Worm (Caenorhabditis elegans) whole organism, young adult: ENCODE results near the gene T19C3.3.

Source experiments
- B0019.2 ChIP-seq: fragments of 200-800 bp; sonication (Bioruptor generic); conservative IDR thresholded peaks from 2 replicates; pipeline ENCODE4 v1.3.6; 2022; ENCODE audit warnings: missing genetic modification reagents, missing genetic modification characterization, missing compliant biosample characterization
- B0261.1 ChIP-seq: sonication (generic microtip); optimal IDR thresholded peaks from 2 replicates; lab custom pipeline; 2016; ENCODE audit warnings: mild to moderate bottlenecking, missing genetic modification characterization, moderate library complexity, missing compliant biosample characterization
- B0336.3 ChIP-seq: fragments of 200-800 bp; sonication (Bioruptor generic); IDR thresholded peaks from 2 replicates; pipeline ENCODE4 v1.3.6; 2022; ENCODE audit warnings: missing genetic modification characterization, missing compliant biosample characterization
- C06A6.2 ChIP-seq: fragments of 200-800 bp; sonication (Bioruptor generic); conservative IDR thresholded peaks from 2 replicates; pipeline ENCODE4 v1.3.6; 2022; ENCODE audit warnings: missing genetic modification characterization, missing compliant biosample characterization
- D2030.7 ChIP-seq: fragments of 200-800 bp; sonication (Bioruptor generic); IDR thresholded peaks from 2 replicates; pipeline ENCODE4 v1.3.6; 2022; ENCODE audit warnings: missing genetic modification reagents, missing genetic modification characterization, missing compliant biosample characterization
- K12H6.12 ChIP-seq: fragments of 200-800 bp; sonication (Bioruptor generic); optimal IDR thresholded peaks from 2 replicates; lab custom pipeline; 2018; ENCODE audit warnings: mild to moderate bottlenecking, missing genetic modification characterization, missing compliant biosample characterization
- Y79H2A.3 ChIP-seq: fragments of 200-800 bp; sonication (Bioruptor generic); conservative IDR thresholded peaks from 2 replicates; pipeline ENCODE4 v1.3.6; 2022; ENCODE audit warnings: missing genetic modification reagents, missing genetic modification characterization, missing compliant biosample characterization
- aptf-2 ChIP-seq: fragments of 200-800 bp; sonication (Bioruptor generic); conservative IDR thresholded peaks from 2 replicates; pipeline ENCODE4 v1.3.6; 2022; ENCODE audit warnings: missing genetic modification reagents, missing genetic modification characterization, missing compliant biosample characterization
- athp-1 ChIP-seq: sonication (generic microtip); optimal IDR thresholded peaks from 2 replicates; lab custom pipeline; 2017; ENCODE audit warnings: mild to moderate bottlenecking, missing genetic modification characterization, missing compliant biosample characterization
- attf-5 ChIP-seq: fragments of 200-800 bp; sonication (Bioruptor generic); optimal IDR thresholded peaks from 2 replicates; lab custom pipeline; 2018; ENCODE audit warnings: mild to moderate bottlenecking, missing genetic modification characterization, missing compliant biosample characterization
- bed-2 ChIP-seq: fragments of 200-800 bp; sonication (Bioruptor generic); IDR thresholded peaks from 2 replicates; pipeline ENCODE4 v1.3.6; 2022; ENCODE audit warnings: missing genetic modification reagents, missing genetic modification characterization, missing compliant biosample characterization
- ccch-3 ChIP-seq: fragments of 200-800 bp; sonication (Bioruptor generic); optimal IDR thresholded peaks from 2 replicates; lab custom pipeline; 2018; ENCODE audit warnings: mild to moderate bottlenecking, missing genetic modification characterization, missing compliant biosample characterization
- cebp-1 ChIP-seq, 2 experiments: fragments of 200-800 bp in 1 of 2; sonication (Bioruptor generic) in 1 of 2; sonication (generic microtip) in 1 of 2; IDR thresholded peaks in 1 of 2; optimal IDR thresholded peaks in 1 of 2; 2 replicates each; pipeline versions ENCODE4 v1.3.6 to Lab custom; 2017 to 2022; ENCODE audit warnings: missing compliant biosample characterization in 2 of 2, missing genetic modification characterization in 2 of 2, mild to moderate bottlenecking in 1 of 2, missing genetic modification reagents in 1 of 2, moderate library complexity in 1 of 2
- ceh-100 ChIP-seq: fragments of 200-800 bp; sonication (Bioruptor generic); IDR thresholded peaks from 2 replicates; pipeline ENCODE4 v1.3.6; 2022; ENCODE audit warnings: missing genetic modification reagents, missing genetic modification characterization, missing compliant biosample characterization
- ceh-27 ChIP-seq: fragments of 200-800 bp; sonication (Bioruptor generic); optimal IDR thresholded peaks from 2 replicates; lab custom pipeline; 2018; ENCODE audit warnings: mild to moderate bottlenecking, missing genetic modification characterization, moderate library complexity, missing compliant biosample characterization
- ceh-79 ChIP-seq: sonication (generic microtip); optimal IDR thresholded peaks from 2 replicates; lab custom pipeline; 2017; ENCODE audit warnings: mild to moderate bottlenecking, missing genetic modification characterization, missing compliant biosample characterization
- die-1 ChIP-seq: sonication (generic microtip); optimal IDR thresholded peaks from 2 replicates; lab custom pipeline; 2016; ENCODE audit warnings: missing genotype, mild to moderate bottlenecking, missing genetic modification characterization, missing compliant biosample characterization
- dox-1 ChIP-seq: fragments of 200-800 bp; sonication (Bioruptor generic); IDR thresholded peaks from 2 replicates; pipeline ENCODE4 v1.3.6; 2022; ENCODE audit warnings: missing genetic modification reagents, missing genetic modification characterization, missing compliant biosample characterization
- egl-18 ChIP-seq: fragments of 200-800 bp; sonication (Bioruptor generic); IDR thresholded peaks from 2 replicates; pipeline ENCODE4 v1.3.6; 2022; ENCODE audit warnings: missing genetic modification reagents, missing genetic modification characterization, missing compliant biosample characterization
- egrh-3 ChIP-seq: fragments of 200-800 bp; sonication (Bioruptor generic); IDR thresholded peaks from 2 replicates; pipeline ENCODE4 v1.3.6; 2022; ENCODE audit warnings: missing genetic modification reagents, missing genetic modification characterization, missing compliant biosample characterization
- hmg-1.2 ChIP-seq: fragments of 200-800 bp; sonication (Bioruptor generic); IDR thresholded peaks from 2 replicates; pipeline ENCODE4 v1.3.6; 2022; ENCODE audit warnings: missing genetic modification reagents, missing genetic modification characterization, missing compliant biosample characterization
- lag-1 ChIP-seq: fragments of 200-800 bp; sonication (Bioruptor generic); IDR thresholded peaks from 2 replicates; pipeline ENCODE4 v1.3.6; 2022; ENCODE audit warnings: missing genetic modification reagents, missing genetic modification characterization, missing compliant biosample characterization
- let-607 ChIP-seq, 2 experiments: fragments of 200-800 bp in 1 of 2; sonication (Bioruptor generic) in 1 of 2; sonication (generic microtip) in 1 of 2; optimal IDR thresholded peaks; 2 replicates each; lab custom pipeline; 2016 to 2018; ENCODE audit warnings: mild to moderate bottlenecking in 2 of 2, missing compliant biosample characterization in 2 of 2, missing genetic modification characterization in 2 of 2, moderate library complexity in 2 of 2, missing genotype in 1 of 2
- lin-40 ChIP-seq: sonication (generic microtip); optimal IDR thresholded peaks from 2 replicates; lab custom pipeline; 2016; ENCODE audit warnings: missing genetic modification characterization, mild to moderate bottlenecking, missing compliant biosample characterization, missing genotype, missing genetic modification reagents
- lin-54 ChIP-seq: fragments of 200-800 bp; sonication (Bioruptor generic); optimal IDR thresholded peaks from 2 replicates; lab custom pipeline; 2018; ENCODE audit warnings: mild to moderate bottlenecking, missing genetic modification characterization, missing compliant biosample characterization
- lsl-1 ChIP-seq: fragments of 200-800 bp; sonication (Bioruptor generic); optimal IDR thresholded peaks from 2 replicates; lab custom pipeline; 2018; ENCODE audit warnings: mild to moderate bottlenecking, missing genetic modification characterization, moderate library complexity, missing compliant biosample characterization
- madf-10 ChIP-seq: sonication (generic microtip); optimal IDR thresholded peaks from 2 replicates; lab custom pipeline; 2016; ENCODE audit warnings: mild to moderate bottlenecking, missing genetic modification characterization, missing compliant biosample characterization
- madf-8 ChIP-seq: fragments of 200-800 bp; sonication (Bioruptor generic); conservative IDR thresholded peaks from 2 replicates; pipeline ENCODE4 v1.3.6; 2022; ENCODE audit warnings: missing genetic modification reagents, missing genetic modification characterization, missing compliant biosample characterization
- mcd-1 ChIP-seq: fragments of 200-800 bp; sonication (Bioruptor generic); IDR thresholded peaks from 2 replicates; pipeline ENCODE4 v1.3.6; 2022; ENCODE audit warnings: missing genetic modification reagents, missing genetic modification characterization, missing compliant biosample characterization
- nhr-80 ChIP-seq: sonication (generic microtip); optimal IDR thresholded peaks from 2 replicates; lab custom pipeline; 2016; ENCODE audit warnings: missing genetic modification characterization, missing compliant biosample characterization
- rec-8 ChIP-seq, 2 experiments: sonication (generic microtip); optimal IDR thresholded peaks; 2 replicates each; lab custom pipeline; 2016; ENCODE audit warnings: mild to moderate bottlenecking in 2 of 2, missing genetic modification characterization in 2 of 2, missing genetic modification reagents in 2 of 2, missing genotype in 2 of 2, missing biosample characterization in 1 of 2, missing compliant biosample characterization in 1 of 2, moderate library complexity in 1 of 2
- rpc-1 ChIP-seq, 2 experiments: fragments of 150-350 bp in 1 of 2; sonication (generic microtip) in 1 of 2; optimal IDR thresholded peaks; 2 replicates each; lab custom pipeline; 2014 to 2018; ENCODE audit warnings: missing biosample characterization in 1 of 2, missing genetic modification characterization in 1 of 2, missing genetic modification reagents in 1 of 2, missing genotype in 1 of 2
- snpc-1.3 ChIP-seq: sonication (generic microtip); optimal IDR thresholded peaks from 2 replicates; lab custom pipeline; 2017; ENCODE audit warnings: missing genetic modification characterization, mild to moderate bottlenecking, missing compliant biosample characterization, antibody characterized with exemption, moderate library complexity, missing genotype, missing genetic modification reagents; ENCODE audit not compliant: insufficient read depth
- snpc-4 ChIP-seq, 5 experiments: fragments of 150-350 bp in 1 of 5; sonication (generic microtip) in 4 of 5; optimal IDR thresholded peaks; 2 replicates each; lab custom pipeline; 2014 to 2018; ENCODE audit warnings: missing genetic modification characterization in 5 of 5, missing biosample characterization in 3 of 5, antibody characterized with exemption in 2 of 5, mild to moderate bottlenecking in 2 of 5, missing compliant biosample characterization in 2 of 5, missing genotype in 2 of 5, moderate library complexity in 2 of 5, missing genetic modification reagents in 1 of 5
- somi-1 ChIP-seq: fragments of 200-800 bp; sonication (Bioruptor generic); optimal IDR thresholded peaks from 2 replicates; lab custom pipeline; 2018; ENCODE audit warnings: mild to moderate bottlenecking, missing genetic modification characterization, missing compliant biosample characterization
- tbp1 ChIP-seq: fragments of 200-800 bp; sonication (Bioruptor generic); optimal IDR thresholded peaks from 2 replicates; lab custom pipeline; 2018; ENCODE audit warnings: mild to moderate bottlenecking, missing genetic modification characterization, missing compliant biosample characterization
- unc-130 ChIP-seq: sonication (generic microtip); optimal IDR thresholded peaks from 2 replicates; lab custom pipeline; 2016; ENCODE audit warnings: missing genetic modification reagents, missing genetic modification characterization, missing compliant biosample characterization
- ztf-18 ChIP-seq: sonication (generic microtip); optimal IDR thresholded peaks from 2 replicates; lab custom pipeline; 2016; ENCODE audit warnings: missing genotype, mild to moderate bottlenecking, missing genetic modification characterization, missing compliant biosample characterization
- ztf-28 ChIP-seq: fragments of 200-800 bp; sonication (Bioruptor generic); IDR thresholded peaks from 2 replicates; pipeline ENCODE4 v1.3.6; 2022; ENCODE audit warnings: missing genetic modification reagents, missing genetic modification characterization, missing compliant biosample characterization

The T19C3.3 gene

DNA sequence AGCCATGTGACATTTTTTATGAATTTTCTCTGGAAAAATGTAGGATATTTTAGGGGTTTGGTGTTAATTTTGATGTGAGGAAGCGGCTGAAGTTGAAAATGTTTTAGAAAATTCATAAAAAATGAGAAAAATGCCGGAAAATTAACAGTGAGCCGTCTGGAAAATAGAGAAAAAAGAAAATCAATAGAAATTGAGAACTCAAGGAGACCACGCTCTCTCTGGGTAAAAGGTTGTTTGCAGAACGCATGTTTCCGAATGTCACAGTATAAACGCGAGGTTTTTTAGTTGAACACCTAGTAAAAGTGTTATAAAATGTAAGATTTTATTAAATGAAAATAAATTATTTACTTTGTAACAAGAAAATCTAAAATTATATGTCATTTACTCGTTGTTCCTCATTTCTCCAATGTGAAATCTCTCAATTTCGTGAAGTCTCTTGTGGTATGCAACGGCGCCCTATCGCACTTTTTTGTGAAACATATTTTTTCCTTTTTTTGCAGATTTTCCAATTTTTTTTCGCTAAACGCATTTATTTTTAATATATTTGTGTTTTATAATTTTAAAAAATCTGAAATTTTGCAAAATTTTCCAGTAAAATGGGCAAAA lies 26.0 kb upstream of the T19C3.3 start, which contains the start of the genes tag-266 and tag-267:
Gene tag-266 (minus strand): TSS at position 29 of the 606 bp plus-strand sequence.
Gene tag-267 (plus strand): TSS at position 593 of the 606 bp plus-strand sequence.
- TF ChIP-seq egrh-3 (GFP tag; lab: Robert Waterston, UW) = 0 out of 2 replicates have a peak, but pooled peaks have one; percentile 16
- peak; percentile 76 for TF ChIP-seq ztf-18 (tag; lab: Kevin White, UChicago)
- no peak for TF ChIP-seq madf-8 (GFP tag; lab: Robert Waterston, UW)
- peak; percentile 8 for TF ChIP-seq lin-54 (GFP tag; lab: Kevin White, UChicago)
- TF ChIP-seq athp-1 = peak; percentile 53
- no peak for TF ChIP-seq B0336.3
- TF ChIP-seq let-607 (tag; optimal IDR thresholded peaks at IDR 0.05; lab: Kevin White, UChicago) = peak in 1 of 2 experiments; percentile 25
- no peak for TF ChIP-seq Y79H2A.3
- TF ChIP-seq ceh-79 (tag; lab: Kevin White, UChicago) = no peak
- peak; percentile 30; the same call in 1 of the 2 replicates for TF ChIP-seq hmg-1.2 (GFP tag; lab: Robert Waterston, UW)
- peak; percentile 54 for TF ChIP-seq D2030.7 (GFP tag; lab: Robert Waterston, UW)
- peak; percentile 41; the same call in 1 of the 2 replicates for TF ChIP-seq cebp-1 (GFP tag; IDR thresholded peaks at IDR 0.05; lab: Robert Waterston, UW)
- peak; percentile 62 for TF ChIP-seq cebp-1 (tag; optimal IDR thresholded peaks at IDR 0.05; lab: Kevin White, UChicago)
- TF ChIP-seq attf-5 (GFP tag; lab: Kevin White, UChicago) = peak; percentile 84
- peak; percentile 6 for TF ChIP-seq B0261.1 (tag; lab: Kevin White, UChicago)
- peak; percentile 97 for TF ChIP-seq ceh-100 (GFP tag; lab: Robert Waterston, UW)
- peak; percentile 68 for TF ChIP-seq lin-40 (tag; lab: Kevin White, UChicago)
- peak in 1 of 2 experiments; percentile 16 for TF ChIP-seq rec-8 (tag; optimal IDR thresholded peaks at IDR 0.05; lab: Kevin White, UChicago)
- peak; percentile 71 for TF ChIP-seq madf-10
- no peak for TF ChIP-seq rpc-1 (optimal IDR thresholded peaks at IDR 0.05; lab: Kevin White, UChicago)
- no peak for TF ChIP-seq rpc-1 (tag; optimal IDR thresholded peaks at IDR 0.05; lab: Kevin White, UChicago)
- TF ChIP-seq unc-130 = peak; percentile 59
- TF ChIP-seq lag-1 (GFP tag; lab: Robert Waterston, UW) = no peak
- no peak for TF ChIP-seq snpc-4 (GFP tag; optimal IDR thresholded peaks at IDR 0.05; lab: Kevin White, UChicago)
- TF ChIP-seq snpc-4 (tag; optimal IDR thresholded peaks at IDR 0.05; lab: Kevin White, UChicago) = peak in 2 of 4 experiments; percentile 2 to 40
- TF ChIP-seq dox-1 (GFP tag; lab: Robert Waterston, UW) = peak; percentile 59
- TF ChIP-seq bed-2 (GFP tag; lab: Robert Waterston, UW) = 0 out of 2 replicates have a peak, but pooled peaks have one; percentile 17
- peak; percentile 90 for TF ChIP-seq mcd-1
- TF ChIP-seq B0019.2 (GFP tag; lab: Robert Waterston, UW) = 0 out of 2 replicates have a peak, but pooled peaks have one; percentile 31
- peak; percentile 82 for TF ChIP-seq K12H6.12
- TF ChIP-seq somi-1 (GFP tag; lab: Kevin White, UChicago) = no peak
- TF ChIP-seq die-1 (tag; lab: Kevin White, UChicago) = peak; percentile 9
- peak; percentile 51 for TF ChIP-seq ccch-3
- peak; percentile 47 for TF ChIP-seq lsl-1 (GFP tag; lab: Kevin White, UChicago)
- TF ChIP-seq aptf-2 (GFP tag; lab: Robert Waterston, UW) = peak; percentile 47; the same call in 1 of the 2 replicates
- TF ChIP-seq ceh-27 (GFP tag; lab: Kevin White, UChicago) = peak; percentile 60
- TF ChIP-seq ztf-28 = 0 out of 2 replicates have a peak, but pooled peaks have one; percentile 15
- no peak for TF ChIP-seq C06A6.2 (GFP tag; lab: Robert Waterston, UW)
- peak; percentile 45 for TF ChIP-seq tbp1 (GFP tag; lab: Kevin White, UChicago)
- TF ChIP-seq nhr-80 (tag; lab: Kevin White, UChicago) = peak; percentile 12
- peak; percentile 48 for TF ChIP-seq snpc-1.3
- no peak for TF ChIP-seq egl-18
